Fruit fly (Drosophila melanogaster) Kc167 (cell line): Measurements from ENCODE around the gene ltl.

Source experiments
- Myc ChIP-seq: fragments of >200 bp; optimal IDR thresholded peaks from 2 replicates; lab custom pipeline; 2017; ENCODE audit warnings: missing external identifiers
- Sin3A ChIP-seq: fragments of >200 bp; optimal IDR thresholded peaks from 2 replicates; lab custom pipeline; 2018; ENCODE audit warnings: missing external identifiers
- h ChIP-seq: fragments of >200 bp; optimal IDR thresholded peaks from 3 replicates; lab custom pipeline; 2018; ENCODE audit warnings: missing external identifiers
- insv ChIP-seq: fragments of >200 bp; optimal IDR thresholded peaks from 3 replicates; lab custom pipeline; 2018; ENCODE audit warnings: missing external identifiers
- psq ChIP-seq: fragments of >200 bp; optimal IDR thresholded peaks from 2 replicates; lab custom pipeline; 2017; ENCODE audit warnings: missing external identifiers
- ttk ChIP-seq: sonication (Bioruptor generic); optimal IDR thresholded peaks from 2 replicates; lab custom pipeline; 2017; ENCODE audit warnings: missing external identifiers

The ltl gene

dm6 chr3L:7545562-7545961 lies 26.8 kb downstream of the ltl start:
- TF ChIP-seq Sin3A, result no peak
- no peak for TF ChIP-seq insv (lab: Kevin White, UChicago)
- TF ChIP-seq ttk (lab: Kevin White, UChicago), result no peak
- no peak for TF ChIP-seq h
- TF ChIP-seq Myc (lab: Kevin White, UChicago), result no peak
- TF ChIP-seq psq (lab: Kevin White, UChicago), result no peak

- no peak for TF ChIP-seq ttk (lab: Kevin White, UChicago)
- TF ChIP-seq insv (lab: Kevin White, UChicago), result no peak
- TF ChIP-seq psq (lab: Kevin White, UChicago), result no peak
- no peak for TF ChIP-seq Sin3A
- TF ChIP-seq h, result no peak
- no peak for TF ChIP-seq Myc (lab: Kevin White, UChicago)
These were observed 31.4 kb downstream of the ltl start for dm6 chr3L:7550225-7550624.

- no peak for TF ChIP-seq insv (lab: Kevin White, UChicago)
- TF ChIP-seq Sin3A, result no peak
- no peak for TF ChIP-seq h
- no peak for TF ChIP-seq psq (lab: Kevin White, UChicago)
These were observed 33.6 kb downstream of the ltl start for dm6 chr3L:7552446-7552845.

dm6 chr3L:7553062-7553461 lies 34.3 kb downstream of the ltl start:
- TF ChIP-seq ttk (lab: Kevin White, UChicago) (no peak), insv (lab: Kevin White, UChicago) (no peak), psq (lab: Kevin White, UChicago) (no peak), Sin3A (no peak), h (no peak), Myc (lab: Kevin White, UChicago) (no peak)

dm6 chr3L:7559937-7560336 lies 41.1 kb downstream of the ltl start, which contains the start of gene CG14837:
CG14837 (minus strand) TSS chr3L:7560037.
- no peak for TF ChIP-seq Sin3A
- no peak for TF ChIP-seq psq (lab: Kevin White, UChicago)
- TF ChIP-seq h, result no peak
- TF ChIP-seq Myc (lab: Kevin White, UChicago), result no peak
- TF ChIP-seq insv (lab: Kevin White, UChicago), result no peak
- no peak for TF ChIP-seq ttk (lab: Kevin White, UChicago)

dm6 chr3L:7560580-7560979 lies 41.8 kb downstream of the ltl start:
- no peak for TF ChIP-seq h
- TF ChIP-seq Myc (lab: Kevin White, UChicago), result no peak
- TF ChIP-seq Sin3A, result no peak
- TF ChIP-seq psq (lab: Kevin White, UChicago), result no peak
- TF ChIP-seq insv (lab: Kevin White, UChicago), result no peak
- TF ChIP-seq ttk (lab: Kevin White, UChicago), result no peak

- no peak for TF ChIP-seq Myc (lab: Kevin White, UChicago)
- no peak for TF ChIP-seq Sin3A
- TF ChIP-seq h, result no peak
- TF ChIP-seq ttk (lab: Kevin White, UChicago), result no peak
- TF ChIP-seq insv (lab: Kevin White, UChicago), result no peak
- no peak for TF ChIP-seq psq (lab: Kevin White, UChicago)
These were observed 43.5 kb downstream of the ltl start, which contains the start of gene frac for dm6 chr3L:7562310-7562709. frac (plus strand) TSS chr3L:7562610.

dm6 chr3L:7572948-7573347 lies 54.2 kb downstream of the ltl start:
- TF ChIP-seq h, result no peak
- TF ChIP-seq psq (lab: Kevin White, UChicago), result no peak
- no peak for TF ChIP-seq insv (lab: Kevin White, UChicago)
- TF ChIP-seq Sin3A, result no peak
- no peak for TF ChIP-seq ttk (lab: Kevin White, UChicago)
- no peak for TF ChIP-seq Myc (lab: Kevin White, UChicago)
